Worm (Caenorhabditis elegans) whole organism, L3 larva: ENCODE measurements around the gene F37C4.6.

Source experiments
- ZK546.5 ChIP-seq: sonication (generic microtip); optimal IDR thresholded peaks from 2 replicates; lab custom pipeline; 2017; ENCODE audit warnings: missing biosample characterization, missing genetic modification characterization
- aly-2 ChIP-seq: fragments of 150-350 bp; optimal IDR thresholded peaks from 2 replicates; lab custom pipeline; 2014; ENCODE audit warnings: missing biosample characterization, missing genetic modification characterization
- ama-1 ChIP-seq: fragments of 150-350 bp; optimal IDR thresholded peaks from 2 replicates; lab custom pipeline; 2018
- ceh-16 ChIP-seq: sonication (generic microtip); optimal IDR thresholded peaks from 2 replicates; lab custom pipeline; 2017; ENCODE audit warnings: missing biosample characterization, missing genetic modification characterization
- ceh-28 ChIP-seq: fragments of 150-350 bp; optimal IDR thresholded peaks from 2 replicates; lab custom pipeline; 2014; ENCODE audit warnings: missing biosample characterization, missing genetic modification reagents, missing genetic modification characterization
- ceh-82 ChIP-seq: fragments of 150-350 bp; optimal IDR thresholded peaks from 2 replicates; lab custom pipeline; 2014; ENCODE audit warnings: missing biosample characterization, missing genetic modification characterization
- ceh-9 ChIP-seq: sonication (generic microtip); optimal IDR thresholded peaks from 2 replicates; lab custom pipeline; 2018; ENCODE audit warnings: missing biosample characterization, missing genetic modification characterization
- egl-5 ChIP-seq: fragments of 150-350 bp; optimal IDR thresholded peaks from 2 replicates; lab custom pipeline; 2017; ENCODE audit warnings: missing biosample characterization, missing genetic modification reagents, missing genetic modification characterization, inconsistent platforms
- elt-1 ChIP-seq: fragments of 150-350 bp; optimal IDR thresholded peaks from 2 replicates; lab custom pipeline; 2014; ENCODE audit warnings: missing biosample characterization, missing genetic modification characterization
- elt-2 ChIP-seq: sonication (generic microtip); optimal IDR thresholded peaks from 2 replicates; lab custom pipeline; 2016; ENCODE audit warnings: missing genetic modification reagents, mild to moderate bottlenecking, missing genetic modification characterization, missing compliant biosample characterization
- elt-3 ChIP-seq, 3 experiments: fragments of 150-350 bp in 1 of 3; sonication (generic microtip) in 2 of 3; optimal IDR thresholded peaks; 2 replicates in 2 of 3; 4 replicates in 1 of 3; lab custom pipeline; 2014 to 2017; ENCODE audit warnings: missing biosample characterization in 3 of 3, missing genetic modification characterization in 3 of 3
- eor-1 ChIP-seq, 2 experiments: fragments of 150-350 bp; optimal IDR thresholded peaks; 2 replicates each; lab custom pipeline; 2014 to 2018; ENCODE audit warnings: missing biosample characterization in 2 of 2, missing genetic modification characterization in 2 of 2
- fkh-10 ChIP-seq: sonication (generic microtip); optimal IDR thresholded peaks from 2 replicates; lab custom pipeline; 2017; ENCODE audit warnings: missing biosample characterization, missing genetic modification reagents, missing genetic modification characterization
- fkh-2 ChIP-seq: fragments of 150-350 bp; optimal IDR thresholded peaks from 2 replicates; lab custom pipeline; 2014; ENCODE audit warnings: missing biosample characterization, missing genetic modification reagents, missing genetic modification characterization
- hmg-11 ChIP-seq: sonication (generic microtip); optimal IDR thresholded peaks from 2 replicates; lab custom pipeline; 2016; ENCODE audit warnings: missing genetic modification characterization, missing compliant biosample characterization
- jun-1 ChIP-seq: fragments of 150-350 bp; optimal IDR thresholded peaks from 2 replicates; lab custom pipeline; 2014; ENCODE audit warnings: missing biosample characterization, missing genetic modification reagents, missing genetic modification characterization
- lin-15B ChIP-seq: fragments of 150-350 bp; optimal IDR thresholded peaks from 2 replicates; lab custom pipeline; 2014; ENCODE audit warnings: missing biosample characterization, missing genetic modification characterization
- lin-39 ChIP-seq: fragments of 150-350 bp; optimal IDR thresholded peaks from 2 replicates; lab custom pipeline; 2018; ENCODE audit warnings: missing biosample characterization, missing genetic modification reagents, missing genetic modification characterization
- lsy-12 ChIP-seq: sonication (generic microtip); optimal IDR thresholded peaks from 2 replicates; lab custom pipeline; 2016; ENCODE audit warnings: mild to moderate bottlenecking, missing genetic modification characterization, missing compliant biosample characterization
- mml-1 ChIP-seq: fragments of 150-350 bp; sonication (generic microtip); optimal IDR thresholded peaks from 3 replicates; lab custom pipeline; 2014; ENCODE audit warnings: missing biosample characterization, missing genetic modification characterization
- nfya-1 ChIP-seq: sonication (generic microtip); optimal IDR thresholded peaks from 2 replicates; lab custom pipeline; 2017; ENCODE audit warnings: missing genetic modification characterization, mild to moderate bottlenecking, missing compliant biosample characterization, antibody characterized with exemption, moderate library complexity; ENCODE audit not compliant: insufficient read depth
- nhr-11 ChIP-seq: fragments of 150-350 bp; optimal IDR thresholded peaks from 2 replicates; lab custom pipeline; 2014; ENCODE audit warnings: missing biosample characterization, missing genetic modification characterization
- nhr-23 ChIP-seq: fragments of 150-350 bp; optimal IDR thresholded peaks from 2 replicates; lab custom pipeline; 2014; ENCODE audit warnings: missing biosample characterization, missing genetic modification reagents, missing genetic modification characterization
- nhr-25 ChIP-seq: sonication (generic microtip); optimal IDR thresholded peaks from 2 replicates; lab custom pipeline; 2017; ENCODE audit warnings: missing biosample characterization, missing genetic modification characterization
- nhr-28 ChIP-seq: fragments of 150-350 bp; optimal IDR thresholded peaks from 2 replicates; lab custom pipeline; 2014; ENCODE audit warnings: missing biosample characterization, missing genetic modification characterization
- nhr-43 ChIP-seq: sonication (generic microtip); optimal IDR thresholded peaks from 2 replicates; lab custom pipeline; 2016; ENCODE audit warnings: mild to moderate bottlenecking, missing genetic modification characterization, missing compliant biosample characterization; ENCODE audit not compliant: poor library complexity, severe bottlenecking
- nhr-67 ChIP-seq: fragments of 150-350 bp; optimal IDR thresholded peaks from 2 replicates; lab custom pipeline; 2014; ENCODE audit warnings: missing biosample characterization, missing genetic modification characterization
- nhr-76 ChIP-seq: fragments of 150-350 bp; sonication (generic microtip); optimal IDR thresholded peaks from 5 replicates; lab custom pipeline; 2014; ENCODE audit warnings: missing biosample characterization, missing genetic modification characterization
- nhr-77 ChIP-seq: fragments of 150-350 bp; optimal IDR thresholded peaks from 2 replicates; lab custom pipeline; 2014; ENCODE audit warnings: missing biosample characterization, missing genetic modification characterization
- pha-4 ChIP-seq: fragments of 150-350 bp; optimal IDR thresholded peaks from 2 replicates; lab custom pipeline; 2014; ENCODE audit warnings: missing biosample characterization, missing genetic modification reagents, missing genetic modification characterization
- sea-2 ChIP-seq: fragments of 150-350 bp; sonication (generic microtip); optimal IDR thresholded peaks from 4 replicates; lab custom pipeline; 2014; ENCODE audit warnings: missing biosample characterization, missing genetic modification reagents, missing genetic modification characterization
- snpc-4 ChIP-seq: fragments of 150-350 bp; optimal IDR thresholded peaks from 2 replicates; lab custom pipeline; 2014; ENCODE audit warnings: missing biosample characterization, missing genetic modification characterization
- tbx-2 ChIP-seq: sonication (generic microtip); optimal IDR thresholded peaks from 2 replicates; lab custom pipeline; 2016; ENCODE audit warnings: mild to moderate bottlenecking, missing genetic modification characterization, missing compliant biosample characterization
- unc-39 ChIP-seq: sonication (generic microtip); optimal IDR thresholded peaks from 4 replicates; lab custom pipeline; 2017; ENCODE audit warnings: missing biosample characterization, missing genetic modification characterization
- unc-62 ChIP-seq: fragments of 150-350 bp; sonication (generic microtip); optimal IDR thresholded peaks from 4 replicates; lab custom pipeline; 2014; ENCODE audit warnings: missing biosample characterization, missing genetic modification reagents, missing genetic modification characterization
- zag-1 ChIP-seq: fragments of 150-350 bp; optimal IDR thresholded peaks from 2 replicates; lab custom pipeline; 2014; ENCODE audit warnings: missing biosample characterization, missing genetic modification characterization
- ztf-11 ChIP-seq: fragments of 150-350 bp; optimal IDR thresholded peaks from 2 replicates; lab custom pipeline; 2014; ENCODE audit warnings: missing biosample characterization, missing genetic modification characterization
- ztf-4 ChIP-seq: fragments of 150-350 bp; optimal IDR thresholded peaks from 2 replicates; lab custom pipeline; 2014; ENCODE audit warnings: missing biosample characterization, missing genetic modification characterization

Gene F37C4.6

DNA sequence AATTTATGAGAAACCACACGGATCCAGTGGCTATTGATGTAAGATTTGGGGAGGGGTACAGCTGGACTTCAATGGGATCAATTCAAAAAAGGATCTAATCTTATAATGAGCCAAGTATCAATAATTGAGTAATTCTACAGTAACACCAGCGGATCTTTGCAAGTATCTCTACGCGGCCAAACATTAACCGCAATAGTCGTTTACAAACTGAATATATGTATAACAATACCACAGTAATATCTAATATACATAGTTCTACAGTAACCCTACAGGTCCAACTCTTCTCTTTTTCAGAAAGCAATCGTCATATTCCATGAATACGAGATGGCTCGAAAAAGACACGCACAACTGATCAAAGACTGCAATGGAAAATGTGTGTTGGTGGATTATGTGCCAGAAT, 13.9 kb upstream of the F37C4.6 start, which contains the start of gene F56D6.9:
Gene F56D6.9, plus strand, starts transcription at position 301 of the 400 bp plus-strand sequence.
- TF ChIP-seq mml-1 (tag; lab: Kevin White, UChicago) (no peak), lin-39 (tag; lab: Kevin White, UChicago) (no peak), ztf-4 (tag; lab: Kevin White, UChicago) (no peak), ceh-16 (no peak), nhr-76 (tag; lab: Kevin White, UChicago) (no peak), tbx-2 (tag; lab: Kevin White, UChicago) (no peak), nhr-11 (tag; lab: Kevin White, UChicago) (no peak), unc-39 (tag; lab: Kevin White, UChicago) (no peak), hmg-11 (tag; lab: Kevin White, UChicago) (no peak), pha-4 (tag; lab: Kevin White, UChicago) (no peak), nhr-43 (tag; lab: Kevin White, UChicago) (no peak), elt-1 (tag; lab: Kevin White, UChicago) (no peak), ceh-9 (no peak), nhr-28 (tag; lab: Kevin White, UChicago) (no peak), nhr-23 (no peak), unc-62 (GFP tag; lab: Kevin White, UChicago) (no peak), zag-1 (no peak)

DNA sequence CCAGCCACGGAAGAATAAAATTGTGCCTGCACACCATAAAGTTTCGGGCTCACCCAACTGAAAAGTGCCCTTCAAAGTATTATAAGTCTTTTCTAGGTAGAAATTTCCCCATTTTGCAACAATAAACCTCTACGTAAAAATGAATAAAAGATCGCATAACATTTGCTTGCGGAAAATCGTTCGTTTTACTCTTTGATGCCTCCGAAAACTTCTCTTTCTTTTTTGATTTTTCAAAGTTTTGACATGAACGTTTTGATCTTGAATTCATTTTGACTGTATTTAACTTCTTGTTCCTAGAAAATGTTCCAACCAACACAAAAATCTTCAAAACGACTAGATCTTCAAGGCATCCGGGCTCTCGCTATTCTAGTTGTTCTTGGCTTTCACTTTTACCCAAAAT, 10.8 kb upstream of the F37C4.6 start, which contains the start of gene oac-21:
Gene oac-21, plus strand, starts transcription at position 301 of the 400 bp plus-strand sequence.
- no peak for TF ChIP-seq nhr-11 (tag; lab: Kevin White, UChicago)
- no peak for TF ChIP-seq pha-4 (tag; lab: Kevin White, UChicago)
- TF ChIP-seq fkh-2: no peak
- no peak for TF ChIP-seq egl-5 (tag; lab: Kevin White, UChicago)
- TF ChIP-seq lin-15B (tag; lab: Kevin White, UChicago): no peak
- no peak for TF ChIP-seq nhr-43 (tag; lab: Kevin White, UChicago)
- TF ChIP-seq nhr-67 (tag; lab: Kevin White, UChicago): no peak
- no peak for TF ChIP-seq ZK546.5

DNA sequence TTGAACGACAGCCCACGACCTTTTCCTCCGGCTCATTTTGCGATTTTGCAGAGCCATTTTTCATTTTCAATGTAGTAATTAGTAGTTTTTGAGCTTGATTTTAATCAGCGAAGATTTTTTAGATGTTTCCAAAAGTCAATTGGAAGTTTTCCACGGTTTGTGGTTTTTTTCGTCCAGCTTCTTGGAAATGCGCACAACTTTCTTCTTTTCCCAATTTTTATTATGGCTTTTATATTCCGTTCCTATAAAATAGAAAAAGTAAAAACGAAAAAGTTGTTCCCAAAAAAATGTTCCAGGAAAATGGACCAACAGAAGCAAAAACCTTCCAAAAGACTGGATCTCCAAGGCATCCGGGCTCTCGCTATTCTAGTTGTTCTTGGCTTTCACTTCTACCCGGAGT, 7.2 kb upstream of the F37C4.6 start, which contains the start of gene oac-22:
Gene oac-22, plus strand, starts transcription at position 301 of the 400 bp plus-strand sequence.
- TF ChIP-seq sea-2: no peak

DNA sequence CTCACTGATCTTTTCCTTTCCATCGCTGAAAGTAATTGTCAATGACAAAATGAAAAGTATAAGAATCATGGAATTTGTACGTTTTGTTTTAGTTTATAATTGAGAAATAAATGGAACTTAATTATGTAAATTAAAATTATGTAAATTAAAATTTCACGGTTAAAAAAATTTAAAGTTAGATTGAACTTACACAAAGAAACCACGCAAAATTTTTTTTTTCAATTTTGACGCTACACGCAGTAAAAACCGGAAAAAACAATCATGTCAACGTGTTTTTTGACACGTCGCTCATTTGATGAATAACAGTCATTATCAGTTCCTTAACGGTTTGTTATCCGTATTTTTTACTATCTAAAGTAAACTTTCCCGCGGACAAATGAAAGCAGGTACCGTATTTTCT, 3.0 kb upstream of the F37C4.6 start, which contains the start of the genes F37C4.8 and oac-23:
Gene F37C4.8, minus strand, starts transcription at position 101 of the 400 bp plus-strand sequence.
Gene oac-23, plus strand, starts transcription at position 323 of the 400 bp plus-strand sequence.
- no peak for TF ChIP-seq lin-39 (tag; lab: Kevin White, UChicago)
- TF ChIP-seq jun-1 (tag; lab: Kevin White, UChicago): no peak
- no peak for TF ChIP-seq nhr-25
- TF ChIP-seq hmg-11 (tag; lab: Kevin White, UChicago): no peak
- TF ChIP-seq ama-1 (lab: Kevin White, UChicago): no peak
- no peak for TF ChIP-seq unc-62 (GFP tag; lab: Kevin White, UChicago)
- TF ChIP-seq ceh-9: no peak
- no peak for TF ChIP-seq zag-1
- TF ChIP-seq nfya-1 (tag; lab: Kevin White, UChicago): no peak
- no peak for TF ChIP-seq lin-15B (tag; lab: Kevin White, UChicago)
- no peak for TF ChIP-seq nhr-11 (tag; lab: Kevin White, UChicago)
- TF ChIP-seq elt-3 (tag; optimal IDR thresholded peaks at IDR 0.05; lab: Kevin White, UChicago): no peak
- TF ChIP-seq mml-1 (tag; lab: Kevin White, UChicago): no peak
- TF ChIP-seq eor-1 (tag; optimal IDR thresholded peaks at IDR 0.05; lab: Kevin White, UChicago): no peak
- no peak for TF ChIP-seq nhr-23
- TF ChIP-seq ceh-82 (tag; lab: Kevin White, UChicago): no peak

DNA sequence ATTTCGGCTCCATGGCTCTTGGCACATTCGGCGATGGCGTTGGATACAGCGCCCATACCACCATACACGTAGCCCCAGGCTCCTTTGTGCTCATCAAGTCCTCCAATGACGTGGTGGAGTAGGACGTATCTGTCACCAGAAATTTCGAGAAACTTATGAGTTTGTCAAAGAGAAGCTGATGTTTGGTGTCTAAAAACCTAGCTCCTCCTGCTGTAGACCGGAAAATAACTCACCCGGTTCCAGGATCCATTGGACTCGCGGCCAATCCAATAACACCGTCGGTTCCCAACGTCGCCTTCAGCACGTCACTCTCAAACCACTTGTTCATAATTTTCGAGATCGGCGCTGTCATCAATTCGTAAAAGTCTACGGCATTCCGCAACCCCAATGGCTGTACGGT, 1.2 kb downstream of the F37C4.6 start:
- TF ChIP-seq fkh-2: no peak
- no peak for TF ChIP-seq snpc-4
- TF ChIP-seq lsy-12: no peak
- no peak for TF ChIP-seq ceh-28 (tag; lab: Kevin White, UChicago)
- TF ChIP-seq fkh-10: no peak
- no peak for TF ChIP-seq ceh-82 (tag; lab: Kevin White, UChicago)
- TF ChIP-seq ztf-11 (tag; lab: Kevin White, UChicago): no peak
- no peak for TF ChIP-seq ama-1 (lab: Kevin White, UChicago)
- TF ChIP-seq egl-5 (tag; lab: Kevin White, UChicago): no peak
- TF ChIP-seq ZK546.5: no peak
- no peak for TF ChIP-seq pha-4 (tag; lab: Kevin White, UChicago)
- TF ChIP-seq nhr-23: no peak
- TF ChIP-seq eor-1 (tag; optimal IDR thresholded peaks at IDR 0.05; lab: Kevin White, UChicago): no peak
- no peak for TF ChIP-seq ceh-9
- no peak for TF ChIP-seq nhr-77 (tag; lab: Kevin White, UChicago)
- no peak for TF ChIP-seq lin-15B (tag; lab: Kevin White, UChicago)
- no peak for TF ChIP-seq ceh-16
- TF ChIP-seq aly-2 (tag; lab: Kevin White, UChicago): no peak
- no peak for TF ChIP-seq nhr-25
- TF ChIP-seq elt-2 (tag; lab: Kevin White, UChicago): no peak
- TF ChIP-seq, all 47 proteins: peak for 0
